Fruit fly (Drosophila melanogaster): ENCODE measurements around the gene CG6621.

The CG6621 gene

dm6 chr3R:10884031-10884677 lies 9.2 kb downstream of the CG6621 start (continued):
- no peak for TF ChIP-seq CG16863 (GFP tag; optimal IDR thresholded peaks at IDR 0.05)
- peak; percentile 64 for TF ChIP-seq CG12071 (GFP tag; optimal IDR thresholded peaks at IDR 0.05)
- peak; percentile 41 for TF ChIP-seq CG4404 (GFP tag; IDR thresholded peaks at IDR 0.05)
- TF ChIP-seq da (GFP tag; optimal IDR thresholded peaks at IDR 0.05), result no peak
- peak; percentile 89 for TF ChIP-seq Awh (GFP tag; IDR thresholded peaks at IDR 0.05)
- no peak for TF ChIP-seq tio (GFP tag; optimal IDR thresholded peaks at IDR 0.05)
- TF ChIP-seq CG8478 (optimal IDR thresholded peaks at IDR 0.05), result no peak
- TF ChIP-seq emc (GFP tag; optimal IDR thresholded peaks at IDR 0.05), result no peak
- TF ChIP-seq HLH4C (GFP tag; IDR thresholded peaks at IDR 0.05; ENCODE audit: partially characterized antibody), result no peak
- peak; percentile 87 for TF ChIP-seq NFAT (GFP tag; IDR thresholded peaks at IDR 0.05)
- TF ChIP-seq CG11085 (GFP tag; IDR thresholded peaks at IDR 0.05), result peak; percentile 73
- peak; percentile 22 for TF ChIP-seq sqz (GFP tag; optimal IDR thresholded peaks at IDR 0.05)
- TF ChIP-seq Max (GFP tag; optimal IDR thresholded peaks at IDR 0.05), result peak; percentile 22
- TF ChIP-seq sna (GFP tag; IDR thresholded peaks at IDR 0.05; ENCODE audit: partially characterized antibody), result no peak
- TF ChIP-seq cg (GFP tag; optimal IDR thresholded peaks at IDR 0.05), result peak; percentile 3
- peak; percentile 64; the same call in 1 of the 2 replicates for TF ChIP-seq bowl (GFP tag; IDR thresholded peaks at IDR 0.05)
- TF ChIP-seq CG3726 (GFP tag; IDR thresholded peaks at IDR 0.05), result peak; percentile 63; the same call in 1 of the 3 replicates
- no peak for TF ChIP-seq NC2α (GFP tag; optimal IDR thresholded peaks at IDR 0.05)
- TF ChIP-seq NfI (GFP tag; optimal IDR thresholded peaks at IDR 0.05), result peak; percentile 61
- TF ChIP-seq CG17568 (GFP tag; optimal IDR thresholded peaks at IDR 0.05), result peak; percentile 16
- TF ChIP-seq insv (GFP tag; optimal IDR thresholded peaks at IDR 0.05), result no peak
- peak; percentile 88 for TF ChIP-seq CG7839 (tag; optimal IDR thresholded peaks at IDR 0.05)
- peak; percentile 82 for TF ChIP-seq D19A (tag; optimal IDR thresholded peaks at IDR 0.05)
- TF ChIP-seq abd-A (tag; optimal IDR thresholded peaks at IDR 0.05), result peak; percentile 82
- TF ChIP-seq CG11247 (GFP tag; IDR thresholded peaks at IDR 0.05), result peak; percentile 79
- TF ChIP-seq CG6272 (GFP tag; IDR thresholded peaks at IDR 0.05), result peak; percentile 72
- TF ChIP-seq CG8089 (GFP tag; optimal IDR thresholded peaks at IDR 0.05), result no peak
- TF ChIP-seq zfh1 (GFP tag; IDR thresholded peaks at IDR 0.05), result peak; percentile 79
- no peak for TF ChIP-seq mld (GFP tag; IDR thresholded peaks at IDR 0.05; ENCODE audit: partially characterized antibody)
- TF ChIP-seq CG17612 (GFP tag; IDR thresholded peaks at IDR 0.05), result no peak
- TF ChIP-seq Scr (GFP tag; IDR thresholded peaks at IDR 0.05; ENCODE audit: partially characterized antibody), result no peak
- TF ChIP-seq CG8924 (tag; optimal IDR thresholded peaks at IDR 0.05), result peak; percentile 64
- peak; percentile 19 for TF ChIP-seq CG1602 (GFP tag; optimal IDR thresholded peaks at IDR 0.05)
- peak; percentile 22 for TF ChIP-seq Jarid2 (GFP tag; optimal IDR thresholded peaks at IDR 0.05)
- no peak for TF ChIP-seq CG33557 (GFP tag; optimal IDR thresholded peaks at IDR 0.05)
- peak; percentile 59; the same call in 1 of the 3 replicates for TF ChIP-seq CG11093 (GFP tag; IDR thresholded peaks at IDR 0.05)
- TF ChIP-seq CG31441 (GFP tag; IDR thresholded peaks at IDR 0.05), result peak; percentile 78
- TF ChIP-seq Kr (GFP tag; optimal IDR thresholded peaks at IDR 0.05), result no peak
- no peak for TF ChIP-seq CG6791 (GFP tag; IDR thresholded peaks at IDR 0.05; ENCODE audit: partially characterized antibody)
- peak; percentile 92 for TF ChIP-seq dmrt99B (tag; optimal IDR thresholded peaks at IDR 0.05)
- TF ChIP-seq Dbx (GFP tag; IDR thresholded peaks at IDR 0.05), result peak; percentile 82; the same call in 2 of the 3 replicates
- TF ChIP-seq CG17802 (tag; optimal IDR thresholded peaks at IDR 0.05), result no peak
- TF ChIP-seq slou (GFP tag; optimal IDR thresholded peaks at IDR 0.05), result no peak
- TF ChIP-seq jing (GFP tag; optimal IDR thresholded peaks at IDR 0.05), result peak; percentile 2
- peak; percentile 52 for TF ChIP-seq CG10979 (tag; optimal IDR thresholded peaks at IDR 0.05)
- peak; percentile 88 for TF ChIP-seq CG17359 (tag; optimal IDR thresholded peaks at IDR 0.05)
- peak; percentile 44 for TF ChIP-seq ssp (GFP tag; IDR thresholded peaks at IDR 0.05)
- TF ChIP-seq CTCF (GFP tag; optimal IDR thresholded peaks at IDR 0.05), result no peak
- no peak for TF ChIP-seq kay (GFP tag; optimal IDR thresholded peaks at IDR 0.05)
- peak; percentile 23 for TF ChIP-seq CG10543 (GFP tag; optimal IDR thresholded peaks at IDR 0.05)
